Fruit fly (Drosophila melanogaster) whole organism: ENCODE data around the gene CG7083.

Experiments
- CG8478 ChIP-seq: fragments of >200 bp; optimal IDR thresholded peaks from 2 replicates; lab custom pipeline; 2018; ENCODE audit warnings: inconsistent platforms
- pan ChIP-seq: fragments of >200 bp; optimal IDR thresholded peaks from 2 replicates; lab custom pipeline; 2017
- psq ChIP-seq: fragments of >200 bp; optimal IDR thresholded peaks from 2 replicates; lab custom pipeline; 2017
- usp ChIP-seq: fragments of >200 bp; optimal IDR thresholded peaks from 2 replicates; lab custom pipeline; 2017; ENCODE audit warnings: missing biosample characterization, missing genetic modification characterization, mixed read lengths

- no peak for TF ChIP-seq psq (lab: Kevin White, UChicago)
- no peak for TF ChIP-seq CG8478
- TF ChIP-seq pan (lab: Kevin White, UChicago), result no peak
- TF ChIP-seq usp (GFP tag; lab: Kevin White, UChicago), result no peak
Observed at dm6 chr3L:8360643-8361110, 20.1 kb downstream of the CG7083 start, which contains the start of gene Idh.
